Fruit fly (Drosophila melanogaster) whole organism, embryonic: ENCODE results near the gene mwh.

Source experiments
- Bgb ChIP-seq: fragments of 200-800 bp; sonication (Bioruptor generic); IDR thresholded peaks from 2 replicates; pipeline ENCODE4 v1.3.6; 2022; ENCODE audit warnings: missing biosample characterization, missing genetic modification characterization; ENCODE audit not compliant: partially characterized antibody
- Blimp-1 ChIP-seq: fragments of 200-800 bp; sonication (Bioruptor generic); optimal IDR thresholded peaks from 3 replicates; lab custom pipeline; 2018; ENCODE audit warnings: missing biosample characterization, missing genetic modification characterization, mild to moderate bottlenecking, moderate library complexity, missing genetic modification reagents
- Bteb2 ChIP-seq: fragments of 200-800 bp; sonication (Bioruptor generic); optimal IDR thresholded peaks from 2 replicates; lab custom pipeline; 2016; ENCODE audit warnings: missing biosample characterization, missing genetic modification characterization
- CG10366 ChIP-seq: fragments of 200-800 bp; sonication (Bioruptor generic); IDR thresholded peaks from 2 replicates; pipeline ENCODE4 v1.3.6; 2022; ENCODE audit warnings: missing biosample characterization, missing genetic modification characterization
- CG10462 ChIP-seq: fragments of 200-800 bp; sonication (Bioruptor generic); optimal IDR thresholded peaks from 2 replicates; lab custom pipeline; 2016; ENCODE audit warnings: missing biosample characterization, missing genetic modification characterization
- CG12155 ChIP-seq: fragments of 200-800 bp; sonication (Bioruptor generic); optimal IDR thresholded peaks from 3 replicates; lab custom pipeline; 2016; ENCODE audit warnings: missing biosample characterization, missing genetic modification characterization
- CG13894 ChIP-seq: fragments of 200-800 bp; sonication (Bioruptor generic); optimal IDR thresholded peaks from 3 replicates; lab custom pipeline; 2018; ENCODE audit warnings: missing biosample characterization, mild to moderate bottlenecking, missing genetic modification characterization, moderate library complexity
- CG14710 ChIP-seq: fragments of 200-800 bp; sonication (Bioruptor generic); optimal IDR thresholded peaks from 3 replicates; lab custom pipeline; 2019; ENCODE audit warnings: missing biosample characterization, mild to moderate bottlenecking, missing genetic modification characterization, moderate library complexity
- CG17612 ChIP-seq: fragments of 200-800 bp; sonication (Bioruptor generic); IDR thresholded peaks from 2 replicates; pipeline ENCODE4 v1.3.6; 2022; ENCODE audit warnings: missing biosample characterization, missing genetic modification characterization
- CG18011 ChIP-seq: fragments of 200-800 bp; sonication (Bioruptor generic); optimal IDR thresholded peaks from 2 replicates; lab custom pipeline; 2017; ENCODE audit warnings: missing biosample characterization, missing genetic modification characterization, mild to moderate bottlenecking, moderate library complexity, missing genotype
- CG2678 ChIP-seq: fragments of 200-800 bp; sonication (Bioruptor generic); optimal IDR thresholded peaks from 3 replicates; lab custom pipeline; 2019; ENCODE audit warnings: missing biosample characterization, mild to moderate bottlenecking, missing genetic modification characterization, moderate library complexity
- CG3838 ChIP-seq: fragments of 200-800 bp; sonication (Bioruptor generic); optimal IDR thresholded peaks from 3 replicates; lab custom pipeline; 2016; ENCODE audit warnings: missing biosample characterization, missing genetic modification characterization
- CG4707 ChIP-seq: fragments of 200-800 bp; sonication (Bioruptor generic); optimal IDR thresholded peaks from 2 replicates; lab custom pipeline; 2018; ENCODE audit warnings: missing biosample characterization, mild to moderate bottlenecking, missing genetic modification characterization, moderate library complexity
- CG7271 ChIP-seq: fragments of 200-800 bp; sonication (Bioruptor generic); optimal IDR thresholded peaks from 2 replicates; lab custom pipeline; 2018; ENCODE audit warnings: missing biosample characterization, mild to moderate bottlenecking, missing genetic modification characterization, moderate library complexity
- CG8388 ChIP-seq: fragments of 200-800 bp; sonication (Bioruptor generic); optimal IDR thresholded peaks from 2 replicates; lab custom pipeline; 2019; ENCODE audit warnings: missing biosample characterization, mild to moderate bottlenecking, missing genetic modification characterization, moderate library complexity
- CHES-1-like ChIP-seq: fragments of 200-800 bp; sonication (Bioruptor generic); optimal IDR thresholded peaks from 2 replicates; lab custom pipeline; 2016; ENCODE audit warnings: missing biosample characterization, missing genetic modification characterization
- Dip3 ChIP-seq: fragments of 200-800 bp; sonication (Bioruptor generic); optimal IDR thresholded peaks from 3 replicates; lab custom pipeline; 2016; ENCODE audit warnings: missing biosample characterization, missing genetic modification characterization
- Dll ChIP-seq: fragments of 200-800 bp; sonication (Bioruptor generic); IDR thresholded peaks from 4 replicates; pipeline ENCODE4 v1.3.6; 2022; ENCODE audit warnings: missing biosample characterization, missing genetic modification characterization; ENCODE audit not compliant: partially characterized antibody
- Drgx ChIP-seq: fragments of 200-800 bp; sonication (Bioruptor generic); IDR thresholded peaks from 2 replicates; pipeline ENCODE4 v1.3.6; 2022; ENCODE audit warnings: missing biosample characterization, missing genetic modification characterization
- Gsc ChIP-seq: fragments of 200-800 bp; sonication (Bioruptor generic); IDR thresholded peaks from 2 replicates; pipeline ENCODE4 v1.3.6; 2022; ENCODE audit warnings: missing biosample characterization, missing genetic modification characterization
- H2.0 ChIP-seq: fragments of 200-800 bp; sonication (Bioruptor generic); IDR thresholded peaks from 2 replicates; pipeline ENCODE4 v1.3.6; 2022; ENCODE audit warnings: missing biosample characterization, missing genetic modification characterization
- Hmx ChIP-seq: fragments of 200-800 bp; sonication (Bioruptor generic); optimal IDR thresholded peaks from 2 replicates; lab custom pipeline; 2016; ENCODE audit warnings: missing biosample characterization, missing genetic modification characterization
- Meics ChIP-seq: fragments of 200-800 bp; sonication (Bioruptor generic); optimal IDR thresholded peaks from 2 replicates; lab custom pipeline; 2017; ENCODE audit warnings: missing biosample characterization, mild to moderate bottlenecking, missing genetic modification characterization
- Neu2 ChIP-seq: fragments of 200-800 bp; sonication (Bioruptor generic); optimal IDR thresholded peaks from 3 replicates; lab custom pipeline; 2016; ENCODE audit warnings: missing biosample characterization, missing genetic modification characterization, borderline replicate concordance
- Oaz ChIP-seq: fragments of 200-800 bp; sonication (Bioruptor generic); IDR thresholded peaks from 2 replicates; pipeline ENCODE4 v1.3.6; 2022; ENCODE audit warnings: missing biosample characterization, missing genetic modification characterization
- PHDP ChIP-seq: fragments of 200-800 bp; sonication (Bioruptor generic); optimal IDR thresholded peaks from 3 replicates; lab custom pipeline; 2018; ENCODE audit warnings: missing biosample characterization, mild to moderate bottlenecking, missing genetic modification characterization, moderate library complexity
- Six4 ChIP-seq: fragments of 200-800 bp; sonication (Bioruptor generic); optimal IDR thresholded peaks from 2 replicates; lab custom pipeline; 2016; ENCODE audit warnings: missing biosample characterization, missing genetic modification characterization
- Ssrp ChIP-seq: fragments of 200-800 bp; sonication (Bioruptor generic); optimal IDR thresholded peaks from 2 replicates; lab custom pipeline; 2018; ENCODE audit warnings: missing biosample characterization, mild to moderate bottlenecking, missing genetic modification characterization, moderate library complexity
- YL-1 ChIP-seq: fragments of 200-800 bp; sonication (Bioruptor generic); optimal IDR thresholded peaks from 3 replicates; lab custom pipeline; 2017; ENCODE audit warnings: missing biosample characterization, mild to moderate bottlenecking, missing genetic modification characterization
- al ChIP-seq: fragments of 200-800 bp; sonication (Bioruptor generic); IDR thresholded peaks from 2 replicates; pipeline ENCODE4 v1.3.6; 2022; ENCODE audit warnings: missing biosample characterization, missing genetic modification characterization
- caup ChIP-seq: fragments of 200-800 bp; sonication (Bioruptor generic); optimal IDR thresholded peaks from 3 replicates; lab custom pipeline; 2017; ENCODE audit warnings: missing biosample characterization, mild to moderate bottlenecking, missing genetic modification characterization, moderate library complexity; ENCODE audit not compliant: severe bottlenecking
- fd102C ChIP-seq: fragments of 200-800 bp; sonication (Bioruptor generic); optimal IDR thresholded peaks from 2 replicates; lab custom pipeline; 2018; ENCODE audit warnings: missing biosample characterization, mild to moderate bottlenecking, missing genetic modification characterization, moderate library complexity
- fd64A ChIP-seq: fragments of 200-800 bp; sonication (Bioruptor generic); optimal IDR thresholded peaks from 3 replicates; lab custom pipeline; 2018; ENCODE audit warnings: missing biosample characterization, mild to moderate bottlenecking, missing genetic modification characterization
- gcm2 ChIP-seq: fragments of 200-800 bp; sonication (Bioruptor generic); optimal IDR thresholded peaks from 2 replicates; lab custom pipeline; 2016; ENCODE audit warnings: missing biosample characterization, missing genetic modification characterization
- grau ChIP-seq: fragments of 200-800 bp; optimal IDR thresholded peaks from 3 replicates; lab custom pipeline; 2019; ENCODE audit warnings: missing biosample characterization, mild to moderate bottlenecking, missing genetic modification characterization, moderate library complexity
- gro ChIP-seq: fragments of 200-800 bp; sonication (Bioruptor generic); optimal IDR thresholded peaks from 2 replicates; lab custom pipeline; 2016; ENCODE audit warnings: missing biosample characterization, missing genetic modification characterization
- ham ChIP-seq: fragments of 200-800 bp; sonication (Bioruptor generic); IDR thresholded peaks from 2 replicates; pipeline ENCODE4 v1.3.6; 2022; ENCODE audit warnings: missing biosample characterization, missing genetic modification characterization
- ken ChIP-seq: fragments of 200-800 bp; sonication (Bioruptor generic); IDR thresholded peaks from 3 replicates; pipeline ENCODE4 v1.3.6; 2022; ENCODE audit warnings: missing biosample characterization, missing genetic modification characterization
- nerfin-1 ChIP-seq: fragments of 200-800 bp; sonication (Bioruptor generic); optimal IDR thresholded peaks from 3 replicates; lab custom pipeline; 2019; ENCODE audit warnings: missing biosample characterization, mild to moderate bottlenecking, missing genetic modification characterization, moderate library complexity
- oc ChIP-seq: fragments of 200-800 bp; sonication (Bioruptor generic); optimal IDR thresholded peaks from 2 replicates; lab custom pipeline; 2018; ENCODE audit warnings: missing biosample characterization, mild to moderate bottlenecking, missing genetic modification characterization, moderate library complexity
- p53 ChIP-seq: fragments of 200-800 bp; sonication (Bioruptor generic); optimal IDR thresholded peaks from 2 replicates; lab custom pipeline; 2016; ENCODE audit warnings: missing biosample characterization, missing genetic modification characterization
- pzg ChIP-seq: fragments of 200-800 bp; sonication (Bioruptor generic); optimal IDR thresholded peaks from 3 replicates; lab custom pipeline; 2018; ENCODE audit warnings: missing biosample characterization, mild to moderate bottlenecking, missing genetic modification characterization, moderate library complexity
- ro ChIP-seq: fragments of 200-800 bp; sonication (Bioruptor generic); IDR thresholded peaks from 2 replicates; pipeline ENCODE4 v1.3.6; 2022; ENCODE audit warnings: missing biosample characterization, missing genetic modification characterization
- run ChIP-seq: fragments of 200-800 bp; sonication (Bioruptor generic); optimal IDR thresholded peaks from 3 replicates; lab custom pipeline; 2018; ENCODE audit warnings: missing biosample characterization, mild to moderate bottlenecking, missing genetic modification characterization
- trh ChIP-seq: fragments of 200-800 bp; sonication (Bioruptor generic); optimal IDR thresholded peaks from 2 replicates; lab custom pipeline; 2016; ENCODE audit warnings: missing biosample characterization, missing genetic modification characterization
- ttk ChIP-seq: fragments of 200-800 bp; sonication (Bioruptor generic); IDR thresholded peaks from 2 replicates; pipeline ENCODE4 v2.1.2; 2022; ENCODE audit warnings: missing biosample characterization, missing genetic modification characterization
- vnd ChIP-seq: fragments of 200-800 bp; sonication (Bioruptor generic); IDR thresholded peaks from 3 replicates; pipeline ENCODE4 v1.3.6; 2022; ENCODE audit warnings: missing biosample characterization, missing genetic modification characterization; ENCODE audit not compliant: partially characterized antibody
- zen ChIP-seq: fragments of 200-800 bp; sonication (Bioruptor generic); optimal IDR thresholded peaks from 3 replicates; lab custom pipeline; 2018; ENCODE audit warnings: missing biosample characterization, mild to moderate bottlenecking, missing genetic modification characterization, moderate library complexity
- zfh2 ChIP-seq: fragments of 200-800 bp; sonication (Bioruptor generic); optimal IDR thresholded peaks from 2 replicates; lab custom pipeline; 2016; ENCODE audit warnings: missing biosample characterization, missing genetic modification characterization

Gene mwh

dm6 chr3L:1166945-1167913 lies 33.4 kb upstream of the mwh start (continued):
- TF ChIP-seq p53 (GFP tag; lab: Kevin White, UChicago) (no peak), gcm2 (GFP tag; lab: Kevin White, UChicago) (no peak), ham (no peak), YL-1 (GFP tag; lab: Kevin White, UChicago) (no peak), grau (tag; lab: Kevin White, UChicago) (peak; percentile 19), CG8388 (GFP tag; lab: Kevin White, UChicago) (peak; percentile 38), ttk (GFP tag; lab: Robert Waterston, UW) (peak; percentile 19; the same call in 1 of the 2 replicates), trh (GFP tag; lab: Kevin White, UChicago) (no peak), pzg (no peak), CG2678 (tag; lab: Kevin White, UChicago) (no peak), Dip3 (no peak), Dll (GFP tag; lab: Robert Waterston, UW) (no peak), Ssrp (no peak), ken (GFP tag; lab: Robert Waterston, UW) (peak; percentile 58; the same call in 1 of the 3 replicates), CHES-1-like (no peak), CG14710 (tag; lab: Kevin White, UChicago) (peak; percentile 46), oc (tag; lab: Kevin White, UChicago) (no peak), PHDP (tag; lab: Kevin White, UChicago) (no peak), Bgb (no peak), CG4707 (GFP tag; lab: Kevin White, UChicago) (no peak), Gsc (GFP tag; lab: Robert Waterston, UW) (no peak), run (tag; lab: Kevin White, UChicago) (no peak), caup (GFP tag; lab: Kevin White, UChicago) (no peak), zen (tag; lab: Kevin White, UChicago) (no peak), Six4 (GFP tag; lab: Kevin White, UChicago) (no peak), Neu2 (GFP tag; lab: Kevin White, UChicago) (no peak), ro (GFP tag; lab: Robert Waterston, UW) (no peak), al (GFP tag; lab: Robert Waterston, UW) (no peak), CG10462 (GFP tag; lab: Kevin White, UChicago) (no peak), CG10366 (GFP tag; lab: Robert Waterston, UW) (no peak), Drgx (GFP tag; lab: Robert Waterston, UW) (no peak), CG17612 (GFP tag; lab: Robert Waterston, UW) (no peak), nerfin-1 (no peak), H2.0 (GFP tag; lab: Robert Waterston, UW) (no peak), Oaz (no peak), Hmx (GFP tag; lab: Kevin White, UChicago) (no peak), gro (GFP tag; lab: Kevin White, UChicago) (no peak), CG7271 (tag; lab: Kevin White, UChicago) (no peak), Blimp-1 (GFP tag; lab: Kevin White, UChicago) (peak; percentile 48), vnd (no peak), fd64A (GFP tag; lab: Kevin White, UChicago) (peak; percentile 42), zfh2 (no peak), CG3838 (GFP tag; lab: Kevin White, UChicago) (no peak), fd102C (GFP tag; lab: Kevin White, UChicago) (no peak), CG13894 (no peak), CG12155 (GFP tag; lab: Kevin White, UChicago) (no peak), Meics (GFP tag; lab: Kevin White, UChicago) (no peak), Bteb2 (GFP tag; lab: Kevin White, UChicago) (no peak), CG18011 (no peak)
